Worm (Caenorhabditis elegans) whole organism, L3 larva: Measurements from ENCODE around the gene wdr-31.

Experiments
- R02D3.7 ChIP-seq: fragments of 150-350 bp; optimal IDR thresholded peaks from 2 replicates; lab custom pipeline; 2014; ENCODE audit warnings: missing biosample characterization, missing genetic modification characterization
- aly-2 ChIP-seq: fragments of 150-350 bp; optimal IDR thresholded peaks from 2 replicates; lab custom pipeline; 2014; ENCODE audit warnings: missing biosample characterization, missing genetic modification characterization
- ama-1 ChIP-seq: fragments of 150-350 bp; optimal IDR thresholded peaks from 2 replicates; lab custom pipeline; 2018
- ceh-16 ChIP-seq: sonication (generic microtip); optimal IDR thresholded peaks from 2 replicates; lab custom pipeline; 2017; ENCODE audit warnings: missing biosample characterization, missing genetic modification characterization
- ceh-82 ChIP-seq: fragments of 150-350 bp; optimal IDR thresholded peaks from 2 replicates; lab custom pipeline; 2014; ENCODE audit warnings: missing biosample characterization, missing genetic modification characterization
- ceh-9 ChIP-seq: sonication (generic microtip); optimal IDR thresholded peaks from 2 replicates; lab custom pipeline; 2018; ENCODE audit warnings: missing biosample characterization, missing genetic modification characterization
- egl-5 ChIP-seq: fragments of 150-350 bp; optimal IDR thresholded peaks from 2 replicates; lab custom pipeline; 2017; ENCODE audit warnings: missing biosample characterization, missing genetic modification reagents, missing genetic modification characterization, inconsistent platforms
- elt-1 ChIP-seq: fragments of 150-350 bp; optimal IDR thresholded peaks from 2 replicates; lab custom pipeline; 2014; ENCODE audit warnings: missing biosample characterization, missing genetic modification characterization
- elt-2 ChIP-seq: sonication (generic microtip); optimal IDR thresholded peaks from 2 replicates; lab custom pipeline; 2016; ENCODE audit warnings: missing genetic modification reagents, mild to moderate bottlenecking, missing genetic modification characterization, missing compliant biosample characterization
- elt-3 ChIP-seq, 3 experiments: fragments of 150-350 bp in 1 of 3; sonication (generic microtip) in 2 of 3; optimal IDR thresholded peaks; 2 replicates in 2 of 3; 4 replicates in 1 of 3; lab custom pipeline; 2014 to 2017; ENCODE audit warnings: missing biosample characterization in 3 of 3, missing genetic modification characterization in 3 of 3
- fkh-10 ChIP-seq: sonication (generic microtip); optimal IDR thresholded peaks from 2 replicates; lab custom pipeline; 2017; ENCODE audit warnings: missing biosample characterization, missing genetic modification reagents, missing genetic modification characterization
- fkh-2 ChIP-seq: fragments of 150-350 bp; optimal IDR thresholded peaks from 2 replicates; lab custom pipeline; 2014; ENCODE audit warnings: missing biosample characterization, missing genetic modification reagents, missing genetic modification characterization
- fos-1 ChIP-seq: fragments of 150-350 bp; optimal IDR thresholded peaks from 2 replicates; lab custom pipeline; 2014; ENCODE audit warnings: missing biosample characterization, missing genetic modification characterization
- hmg-11 ChIP-seq: sonication (generic microtip); optimal IDR thresholded peaks from 2 replicates; lab custom pipeline; 2016; ENCODE audit warnings: missing genetic modification characterization, missing compliant biosample characterization
- jun-1 ChIP-seq: fragments of 150-350 bp; optimal IDR thresholded peaks from 2 replicates; lab custom pipeline; 2014; ENCODE audit warnings: missing biosample characterization, missing genetic modification reagents, missing genetic modification characterization
- lin-15B ChIP-seq: fragments of 150-350 bp; optimal IDR thresholded peaks from 2 replicates; lab custom pipeline; 2014; ENCODE audit warnings: missing biosample characterization, missing genetic modification characterization
- lin-39 ChIP-seq: fragments of 150-350 bp; optimal IDR thresholded peaks from 2 replicates; lab custom pipeline; 2018; ENCODE audit warnings: missing biosample characterization, missing genetic modification reagents, missing genetic modification characterization
- mdl-1 ChIP-seq: fragments of 150-350 bp; optimal IDR thresholded peaks from 2 replicates; lab custom pipeline; 2014; ENCODE audit warnings: missing biosample characterization, missing genetic modification characterization
- nfya-1 ChIP-seq: sonication (generic microtip); optimal IDR thresholded peaks from 2 replicates; lab custom pipeline; 2017; ENCODE audit warnings: missing genetic modification characterization, mild to moderate bottlenecking, missing compliant biosample characterization, antibody characterized with exemption, moderate library complexity; ENCODE audit not compliant: insufficient read depth
- nhr-11 ChIP-seq: fragments of 150-350 bp; optimal IDR thresholded peaks from 2 replicates; lab custom pipeline; 2014; ENCODE audit warnings: missing biosample characterization, missing genetic modification characterization
- nhr-23 ChIP-seq: fragments of 150-350 bp; optimal IDR thresholded peaks from 2 replicates; lab custom pipeline; 2014; ENCODE audit warnings: missing biosample characterization, missing genetic modification reagents, missing genetic modification characterization
- nhr-28 ChIP-seq: fragments of 150-350 bp; optimal IDR thresholded peaks from 2 replicates; lab custom pipeline; 2014; ENCODE audit warnings: missing biosample characterization, missing genetic modification characterization
- nhr-43 ChIP-seq: sonication (generic microtip); optimal IDR thresholded peaks from 2 replicates; lab custom pipeline; 2016; ENCODE audit warnings: mild to moderate bottlenecking, missing genetic modification characterization, missing compliant biosample characterization; ENCODE audit not compliant: poor library complexity, severe bottlenecking
- nhr-67 ChIP-seq: fragments of 150-350 bp; optimal IDR thresholded peaks from 2 replicates; lab custom pipeline; 2014; ENCODE audit warnings: missing biosample characterization, missing genetic modification characterization
- nhr-76 ChIP-seq: fragments of 150-350 bp; sonication (generic microtip); optimal IDR thresholded peaks from 5 replicates; lab custom pipeline; 2014; ENCODE audit warnings: missing biosample characterization, missing genetic modification characterization
- pqm-1 ChIP-seq: fragments of 150-350 bp; optimal IDR thresholded peaks from 2 replicates; lab custom pipeline; 2017; ENCODE audit warnings: missing biosample characterization, missing genetic modification characterization, inconsistent platforms
- skn-1 ChIP-seq: fragments of 150-350 bp; optimal IDR thresholded peaks from 2 replicates; lab custom pipeline; 2014; ENCODE audit warnings: missing biosample characterization, missing genetic modification characterization
- snpc-4 ChIP-seq: fragments of 150-350 bp; optimal IDR thresholded peaks from 2 replicates; lab custom pipeline; 2014; ENCODE audit warnings: missing biosample characterization, missing genetic modification characterization
- tbx-2 ChIP-seq: sonication (generic microtip); optimal IDR thresholded peaks from 2 replicates; lab custom pipeline; 2016; ENCODE audit warnings: mild to moderate bottlenecking, missing genetic modification characterization, missing compliant biosample characterization
- unc-39 ChIP-seq: sonication (generic microtip); optimal IDR thresholded peaks from 4 replicates; lab custom pipeline; 2017; ENCODE audit warnings: missing biosample characterization, missing genetic modification characterization
- unc-62 ChIP-seq: fragments of 150-350 bp; sonication (generic microtip); optimal IDR thresholded peaks from 4 replicates; lab custom pipeline; 2014; ENCODE audit warnings: missing biosample characterization, missing genetic modification reagents, missing genetic modification characterization
- zag-1 ChIP-seq: fragments of 150-350 bp; optimal IDR thresholded peaks from 2 replicates; lab custom pipeline; 2014; ENCODE audit warnings: missing biosample characterization, missing genetic modification characterization
- ztf-11 ChIP-seq: fragments of 150-350 bp; optimal IDR thresholded peaks from 2 replicates; lab custom pipeline; 2014; ENCODE audit warnings: missing biosample characterization, missing genetic modification characterization
- ztf-4 ChIP-seq: fragments of 150-350 bp; optimal IDR thresholded peaks from 2 replicates; lab custom pipeline; 2014; ENCODE audit warnings: missing biosample characterization, missing genetic modification characterization

Gene wdr-31

DNA sequence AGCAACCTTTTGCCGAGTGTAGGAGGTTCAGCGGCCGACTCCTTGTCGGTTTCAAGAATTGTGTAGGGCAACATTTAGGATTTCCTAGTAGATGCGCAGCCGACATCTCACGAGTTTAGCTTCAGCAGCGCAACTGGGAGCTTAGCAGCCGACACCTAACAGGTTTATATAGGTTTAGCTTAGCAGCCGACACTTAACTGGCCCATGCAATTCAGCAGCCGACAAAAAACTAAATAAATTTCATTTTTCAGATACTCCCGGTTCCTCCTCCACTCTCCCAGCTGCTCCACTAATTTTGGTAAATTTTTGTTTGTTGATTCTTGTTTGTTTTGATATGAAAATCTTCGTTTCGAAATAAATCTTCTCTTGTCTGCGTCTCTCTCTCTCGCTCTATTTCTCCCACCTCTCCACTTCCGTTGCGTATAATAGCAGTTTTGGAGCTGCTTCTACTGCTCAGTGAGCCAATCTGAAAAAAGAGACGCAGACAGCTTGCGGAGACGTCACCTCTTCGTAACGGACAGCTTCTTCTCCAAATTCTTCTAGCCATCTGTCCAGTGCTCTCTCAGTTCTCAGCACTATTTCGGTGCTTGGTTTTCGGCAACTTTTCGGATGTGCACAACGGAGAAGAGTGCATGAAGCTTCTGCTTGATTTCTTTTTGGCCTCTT lies 13.0 kb upstream of the wdr-31 start:
- TF ChIP-seq fkh-10 = peak; percentile 31
- peak; percentile 15 for TF ChIP-seq egl-5 (tag; lab: Kevin White, UChicago)
- peak; percentile 76 for TF ChIP-seq hmg-11 (tag; lab: Kevin White, UChicago)
- peak; percentile 79 for TF ChIP-seq unc-62 (GFP tag; lab: Kevin White, UChicago)
- TF ChIP-seq nfya-1 (tag; lab: Kevin White, UChicago) = peak; percentile 81
- TF ChIP-seq zag-1 (tag; lab: Kevin White, UChicago) = peak; percentile 30
- TF ChIP-seq ceh-9 (tag; lab: Kevin White, UChicago) = no peak
- TF ChIP-seq nhr-11 = no peak
- peak; percentile 41 for TF ChIP-seq lin-15B (tag; lab: Kevin White, UChicago)
- no peak for TF ChIP-seq nhr-43
- TF ChIP-seq lin-39 (tag; lab: Kevin White, UChicago) = peak; percentile 71
- TF ChIP-seq mdl-1 (tag; lab: Kevin White, UChicago) = no peak
- peak; percentile 41 for TF ChIP-seq snpc-4
- no peak for TF ChIP-seq nhr-76 (tag; lab: Kevin White, UChicago)
- TF ChIP-seq ztf-11 (tag; lab: Kevin White, UChicago) = no peak
- no peak for TF ChIP-seq fkh-2 (tag; lab: Kevin White, UChicago)
- peak; percentile 46 for TF ChIP-seq tbx-2 (tag; lab: Kevin White, UChicago)
- TF ChIP-seq skn-1 = peak; percentile 10
- TF ChIP-seq ceh-82 (tag; lab: Kevin White, UChicago) = peak; percentile 26
- no peak for TF ChIP-seq elt-2
- TF ChIP-seq R02D3.7 (tag; lab: Kevin White, UChicago) = peak; percentile 13

- no peak for TF ChIP-seq fos-1 (tag; lab: Kevin White, UChicago)
- no peak for TF ChIP-seq fkh-10
- no peak for TF ChIP-seq ama-1 (lab: Kevin White, UChicago)
- TF ChIP-seq jun-1 (tag; lab: Kevin White, UChicago) = no peak
- no peak for TF ChIP-seq aly-2 (tag; lab: Kevin White, UChicago)
- TF ChIP-seq nfya-1 (tag; lab: Kevin White, UChicago) = no peak
- no peak for TF ChIP-seq hmg-11 (tag; lab: Kevin White, UChicago)
- TF ChIP-seq unc-39 = no peak
- no peak for TF ChIP-seq egl-5 (tag; lab: Kevin White, UChicago)
- TF ChIP-seq ceh-16 (tag; lab: Kevin White, UChicago) = no peak
- no peak for TF ChIP-seq nhr-28
- no peak for TF ChIP-seq nhr-23
- no peak for TF ChIP-seq ztf-11 (tag; lab: Kevin White, UChicago)
- TF ChIP-seq ztf-4 (tag; lab: Kevin White, UChicago) = no peak
- TF ChIP-seq snpc-4 = no peak
- TF ChIP-seq, all 47 proteins: peak for 0
Measured at ce11 chrII:2742251-2742650, 7.2 kb upstream of the wdr-31 start, which contains the start of gene T05A8.7. T05A8.7 (minus strand) TSS chrII:2742351.

ce11 chrII:2741405-2741804 lies 6.3 kb upstream of the wdr-31 start:
- no peak for TF ChIP-seq ceh-82 (tag; lab: Kevin White, UChicago)
- TF ChIP-seq egl-5 (tag; lab: Kevin White, UChicago) = no peak
- TF ChIP-seq hmg-11 (tag; lab: Kevin White, UChicago) = no peak
- no peak for TF ChIP-seq elt-1 (tag; lab: Kevin White, UChicago)
- no peak for TF ChIP-seq elt-3 (tag; optimal IDR thresholded peaks at IDR 0.05; lab: Kevin White, UChicago)
- TF ChIP-seq unc-62 (GFP tag; lab: Kevin White, UChicago) = no peak

DNA sequence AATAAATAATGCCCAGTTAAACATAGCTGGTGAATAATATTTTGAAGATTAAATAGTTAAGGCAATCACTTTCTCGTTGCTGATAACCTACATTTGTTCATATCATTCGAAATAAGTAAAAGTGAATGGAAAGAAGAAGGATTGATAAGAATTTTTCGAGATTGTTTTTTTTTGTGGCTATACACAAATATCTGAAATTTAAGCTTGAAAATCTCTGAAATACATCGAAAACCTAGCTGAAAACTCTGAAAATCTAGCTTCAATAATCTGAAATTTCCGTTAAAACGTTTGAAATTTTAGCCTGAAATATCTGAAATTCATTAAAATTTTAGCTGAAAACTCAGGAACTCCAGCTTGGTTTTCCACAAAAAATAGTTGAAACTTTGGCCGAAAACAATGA lies 4.5 kb upstream of the wdr-31 start, which contains the start of gene T05A8.6:
T05A8.6 (minus strand) TSS at position 101 of the 400 bp plus-strand sequence.
- no peak for TF ChIP-seq zag-1 (tag; lab: Kevin White, UChicago)
- no peak for TF ChIP-seq ceh-9 (tag; lab: Kevin White, UChicago)
- no peak for TF ChIP-seq fkh-2 (tag; lab: Kevin White, UChicago)
- TF ChIP-seq pqm-1 = no peak
- TF ChIP-seq elt-3 (tag; optimal IDR thresholded peaks at IDR 0.05; lab: Kevin White, UChicago) = no peak
- TF ChIP-seq nhr-67 (tag; lab: Kevin White, UChicago) = no peak
- no peak for TF ChIP-seq ama-1 (lab: Kevin White, UChicago)
